Worm (Caenorhabditis elegans) whole organism, L4 larva: ENCODE measurements around the gene Y37D8A.3.

Experiments
- F10B5.3 ChIP-seq: sonication (generic microtip); optimal IDR thresholded peaks from 2 replicates; lab custom pipeline; 2016; ENCODE audit warnings: mild to moderate bottlenecking, missing genetic modification characterization, missing compliant biosample characterization
- R02D3.7 ChIP-seq: fragments of 150-350 bp; sonication (generic microtip); optimal IDR thresholded peaks from 3 replicates; lab custom pipeline; 2014; ENCODE audit warnings: missing biosample characterization, missing genetic modification characterization
- Y105C5A.15 ChIP-seq: fragments of 200-800 bp; sonication (Bioruptor generic); IDR thresholded peaks from 2 replicates; pipeline ENCODE4 v1.3.6; 2022; ENCODE audit warnings: missing genetic modification characterization, missing compliant biosample characterization
- Y48G9A.11 ChIP-seq: fragments of 200-800 bp; sonication (Bioruptor generic); IDR thresholded peaks from 2 replicates; pipeline ENCODE4 v1.3.6; 2022; ENCODE audit warnings: missing genetic modification reagents, missing genetic modification characterization, missing compliant biosample characterization
- ZK546.5 ChIP-seq, 2 experiments: sonication (generic microtip); optimal IDR thresholded peaks; 2 replicates each; lab custom pipeline; 2017; ENCODE audit warnings: missing biosample characterization in 2 of 2, missing genetic modification characterization in 2 of 2
- aly-2 ChIP-seq: sonication (generic microtip); optimal IDR thresholded peaks from 2 replicates; lab custom pipeline; 2018; ENCODE audit warnings: missing biosample characterization, missing genetic modification characterization
- arid-1 ChIP-seq: fragments of 200-800 bp; sonication (Bioruptor generic); conservative IDR thresholded peaks from 2 replicates; pipeline ENCODE4 v1.3.6; 2022; ENCODE audit warnings: missing genetic modification reagents, missing genetic modification characterization, missing compliant biosample characterization
- ceh-20 ChIP-seq: fragments of 200-800 bp; sonication (Bioruptor generic); IDR thresholded peaks from 2 replicates; pipeline ENCODE4 v1.3.6; 2022; ENCODE audit warnings: missing genetic modification reagents, missing genetic modification characterization, missing compliant biosample characterization
- ceh-28 ChIP-seq: fragments of 150-350 bp; optimal IDR thresholded peaks from 2 replicates; lab custom pipeline; 2014; ENCODE audit warnings: missing biosample characterization, missing genetic modification reagents, missing genetic modification characterization
- cey-2 ChIP-seq: sonication (generic microtip); optimal IDR thresholded peaks from 3 replicates; lab custom pipeline; 2017; ENCODE audit warnings: missing genetic modification characterization, mild to moderate bottlenecking, missing compliant biosample characterization, antibody characterized with exemption, borderline replicate concordance; ENCODE audit not compliant: insufficient read depth
- ctbp-1 ChIP-seq: fragments of 200-800 bp; sonication (Bioruptor generic); IDR thresholded peaks from 2 replicates; pipeline ENCODE4 v1.3.6; 2022; ENCODE audit warnings: missing genetic modification reagents, missing genetic modification characterization, missing compliant biosample characterization
- daf-12 ChIP-seq: fragments of 150-350 bp; optimal IDR thresholded peaks from 2 replicates; lab custom pipeline; 2014; ENCODE audit warnings: missing biosample characterization, missing genetic modification reagents, missing genetic modification characterization
- daf-16 ChIP-seq, 3 experiments: sonication (generic microtip); optimal IDR thresholded peaks; 2 replicates each; lab custom pipeline; 2016 to 2017; ENCODE audit warnings: missing genetic modification characterization in 3 of 3, missing genetic modification reagents in 3 of 3, mild to moderate bottlenecking in 2 of 3, missing compliant biosample characterization in 2 of 3, missing biosample characterization in 1 of 3, moderate library complexity in 1 of 3
- daf-19 ChIP-seq: fragments of 200-800 bp; sonication (Bioruptor generic); conservative IDR thresholded peaks from 2 replicates; pipeline ENCODE4 v1.3.6; 2022; ENCODE audit warnings: missing genetic modification characterization, missing compliant biosample characterization
- dmd-6 ChIP-seq: fragments of 200-800 bp; sonication (Bioruptor generic); IDR thresholded peaks from 2 replicates; pipeline ENCODE4 v1.3.6; 2022; ENCODE audit warnings: missing genetic modification reagents, missing genetic modification characterization, missing compliant biosample characterization
- dpl-1 ChIP-seq: fragments of 150-350 bp; optimal IDR thresholded peaks from 2 replicates; lab custom pipeline; 2014; ENCODE audit warnings: missing biosample characterization, missing genetic modification reagents, missing genetic modification characterization
- egl-27 ChIP-seq: sonication (generic microtip); optimal IDR thresholded peaks from 3 replicates; lab custom pipeline; 2017; ENCODE audit warnings: missing biosample characterization, missing genetic modification reagents, missing genetic modification characterization
- fkh-10 ChIP-seq: fragments of 150-350 bp; optimal IDR thresholded peaks from 2 replicates; lab custom pipeline; 2014; ENCODE audit warnings: missing biosample characterization, missing genetic modification reagents, missing genetic modification characterization
- fos-1 ChIP-seq: fragments of 150-350 bp; optimal IDR thresholded peaks from 2 replicates; lab custom pipeline; 2014; ENCODE audit warnings: missing biosample characterization, missing genetic modification characterization
- hlh-11 ChIP-seq: fragments of 200-800 bp; sonication (Bioruptor generic); optimal IDR thresholded peaks from 2 replicates; lab custom pipeline; 2018; ENCODE audit warnings: mild to moderate bottlenecking, missing genetic modification characterization, missing compliant biosample characterization
- lim-7 ChIP-seq: fragments of 200-800 bp; sonication (Bioruptor generic); IDR thresholded peaks from 2 replicates; pipeline ENCODE4 v1.3.6; 2022; ENCODE audit warnings: missing genetic modification characterization, missing compliant biosample characterization
- lin-1 ChIP-seq: fragments of 200-800 bp; sonication (Bioruptor generic); IDR thresholded peaks from 2 replicates; pipeline ENCODE4 v1.3.6; 2022; ENCODE audit warnings: missing genetic modification reagents, missing genetic modification characterization, missing compliant biosample characterization
- lin-13 ChIP-seq: fragments of 150-350 bp; optimal IDR thresholded peaks from 2 replicates; lab custom pipeline; 2014; ENCODE audit warnings: missing biosample characterization, missing genetic modification reagents, missing genetic modification characterization
- lin-15B ChIP-seq: fragments of 150-350 bp; sonication (generic microtip); optimal IDR thresholded peaks from 3 replicates; lab custom pipeline; 2014; ENCODE audit warnings: missing biosample characterization, missing genetic modification characterization
- lin-29 ChIP-seq: fragments of 200-800 bp; sonication (Bioruptor generic); IDR thresholded peaks from 2 replicates; pipeline ENCODE4 v1.3.6; 2022; ENCODE audit warnings: missing genetic modification reagents, missing genetic modification characterization, missing compliant biosample characterization
- lin-39 ChIP-seq: fragments of 150-350 bp; optimal IDR thresholded peaks from 2 replicates; lab custom pipeline; 2014; ENCODE audit warnings: missing biosample characterization, missing genetic modification reagents, missing genetic modification characterization
- madf-9 ChIP-seq: fragments of 200-800 bp; sonication (Bioruptor generic); conservative IDR thresholded peaks from 2 replicates; pipeline ENCODE4 v1.3.6; 2022; ENCODE audit warnings: missing genetic modification reagents, missing genetic modification characterization, missing compliant biosample characterization
- mep-1 ChIP-seq: fragments of 150-350 bp; sonication (generic microtip); optimal IDR thresholded peaks from 3 replicates; lab custom pipeline; 2014; ENCODE audit warnings: missing biosample characterization, missing genetic modification characterization
- mes-2 ChIP-seq: sonication (generic microtip); optimal IDR thresholded peaks from 2 replicates; lab custom pipeline; 2016; ENCODE audit warnings: missing genotype, mild to moderate bottlenecking, missing genetic modification characterization, missing compliant biosample characterization; ENCODE audit not compliant: poor library complexity, severe bottlenecking
- mxl-2 ChIP-seq: fragments of 200-800 bp; sonication (Bioruptor generic); conservative IDR thresholded peaks from 2 replicates; pipeline ENCODE4 v1.3.6; 2022; ENCODE audit warnings: missing genetic modification reagents, missing genetic modification characterization, missing compliant biosample characterization
- nhr-11 ChIP-seq: fragments of 150-350 bp; optimal IDR thresholded peaks from 2 replicates; lab custom pipeline; 2014; ENCODE audit warnings: missing biosample characterization, missing genetic modification characterization
- nhr-25 ChIP-seq: sonication (generic microtip); optimal IDR thresholded peaks from 2 replicates; lab custom pipeline; 2017; ENCODE audit warnings: missing genetic modification characterization, mild to moderate bottlenecking, missing compliant biosample characterization, antibody characterized with exemption, moderate library complexity, borderline replicate concordance; ENCODE audit not compliant: insufficient read depth
- nhr-41 ChIP-seq: fragments of 200-800 bp; sonication (Bioruptor generic); IDR thresholded peaks from 2 replicates; pipeline ENCODE4 v1.3.6; 2022; ENCODE audit warnings: missing genetic modification reagents, missing genetic modification characterization, missing compliant biosample characterization
- nhr-48 ChIP-seq: sonication (generic microtip); optimal IDR thresholded peaks from 2 replicates; lab custom pipeline; 2016; ENCODE audit warnings: mild to moderate bottlenecking, missing genetic modification characterization, missing compliant biosample characterization
- nhr-6 ChIP-seq: fragments of 150-350 bp; optimal IDR thresholded peaks from 2 replicates; lab custom pipeline; 2014; ENCODE audit warnings: missing biosample characterization, missing genetic modification characterization
- nhr-76 ChIP-seq: fragments of 150-350 bp; optimal IDR thresholded peaks from 2 replicates; lab custom pipeline; 2014; ENCODE audit warnings: missing biosample characterization, missing genetic modification characterization
- nhr-77 ChIP-seq: fragments of 150-350 bp; optimal IDR thresholded peaks from 2 replicates; lab custom pipeline; 2014; ENCODE audit warnings: missing biosample characterization, missing genetic modification characterization
- php-3 ChIP-seq: fragments of 200-800 bp; sonication (Bioruptor generic); IDR thresholded peaks from 2 replicates; pipeline ENCODE4 v1.3.6; 2022; ENCODE audit warnings: missing genetic modification reagents, missing genetic modification characterization, missing compliant biosample characterization
- pqm-1 ChIP-seq: sonication (generic microtip); optimal IDR thresholded peaks from 2 replicates; lab custom pipeline; 2017; ENCODE audit warnings: missing biosample characterization, missing genetic modification characterization
- sdz-12 ChIP-seq: fragments of 200-800 bp; sonication (Bioruptor generic); optimal IDR thresholded peaks from 2 replicates; lab custom pipeline; 2018; ENCODE audit warnings: mild to moderate bottlenecking, missing genetic modification characterization, missing compliant biosample characterization
- set-16 ChIP-seq: fragments of 200-800 bp; sonication (Bioruptor generic); IDR thresholded peaks from 2 replicates; pipeline ENCODE4 v1.3.6; 2022; ENCODE audit warnings: missing genetic modification reagents, missing genetic modification characterization, missing compliant biosample characterization
- spr-3 ChIP-seq: fragments of 200-800 bp; sonication (Bioruptor generic); optimal IDR thresholded peaks from 2 replicates; lab custom pipeline; 2018; ENCODE audit warnings: mild to moderate bottlenecking, missing genetic modification characterization, missing compliant biosample characterization
- tra-1 ChIP-seq: fragments of 200-800 bp; sonication (Bioruptor generic); IDR thresholded peaks from 2 replicates; pipeline ENCODE4 v1.3.6; 2022; ENCODE audit warnings: missing genetic modification reagents, missing genetic modification characterization, missing compliant biosample characterization
- unc-130 ChIP-seq: sonication (generic microtip); optimal IDR thresholded peaks from 2 replicates; lab custom pipeline; 2016; ENCODE audit warnings: missing genetic modification reagents, missing genetic modification characterization, missing compliant biosample characterization
- unc-39 ChIP-seq: sonication (generic microtip); optimal IDR thresholded peaks from 2 replicates; lab custom pipeline; 2017; ENCODE audit warnings: missing biosample characterization, missing genetic modification characterization
- unc-62 ChIP-seq, 3 experiments: fragments of 150-350 bp in 1 of 3; sonication (generic microtip); optimal IDR thresholded peaks in 2 of 3; peaks in 1 of 3; 1 replicate in 1 of 3; 2 replicates in 2 of 3; lab custom pipeline; 2014 to 2017; ENCODE audit warnings: missing biosample characterization in 3 of 3, missing genetic modification characterization in 3 of 3, missing genetic modification reagents in 3 of 3, missing genotype in 1 of 3
- zfp-2 ChIP-seq: sonication (generic microtip); optimal IDR thresholded peaks from 2 replicates; lab custom pipeline; 2016; ENCODE audit warnings: mild to moderate bottlenecking, missing genetic modification characterization, missing compliant biosample characterization
- zip-11 ChIP-seq: fragments of 200-800 bp; sonication (Bioruptor generic); IDR thresholded peaks from 2 replicates; pipeline ENCODE4 v1.3.6; 2022; ENCODE audit warnings: missing genetic modification characterization, missing compliant biosample characterization

Y37D8A.3 gene

DNA sequence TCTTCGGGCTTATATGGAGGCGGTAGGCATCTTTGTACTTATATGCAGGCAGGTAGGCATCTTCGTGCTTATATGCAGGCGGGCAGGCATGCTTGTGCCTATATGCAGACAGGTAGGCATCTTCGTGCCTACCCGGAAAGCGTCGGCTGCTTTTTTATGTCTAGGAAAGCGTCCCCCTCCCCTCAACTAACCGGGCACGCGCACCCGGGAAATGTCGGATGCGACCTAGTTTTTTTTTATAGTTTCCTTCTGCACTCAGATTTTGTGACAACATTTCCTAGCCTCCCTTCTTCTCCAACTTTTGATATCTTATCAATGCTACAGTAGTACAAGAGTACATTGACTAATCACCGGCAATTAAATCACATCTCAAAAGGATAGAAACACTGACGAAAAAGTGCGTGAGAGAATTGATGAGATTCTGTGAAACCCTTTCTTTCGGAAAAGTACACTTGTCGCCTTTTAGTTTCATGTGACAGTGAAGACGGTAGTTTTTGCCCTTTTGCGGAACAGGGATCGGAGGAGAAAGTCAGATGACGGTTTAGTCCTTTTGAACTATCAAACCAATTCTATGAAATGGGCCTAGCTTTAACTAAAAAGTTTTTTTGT lies 19.9 kb downstream of the Y37D8A.3 start (continued):
- no peak for TF ChIP-seq lin-29 (GFP tag; lab: Robert Waterston, UW)
- TF ChIP-seq dmd-6 (GFP tag; lab: Robert Waterston, UW): peak; percentile 35; the same call in 1 of the 2 replicates
- no peak for TF ChIP-seq nhr-41 (GFP tag; lab: Robert Waterston, UW)
- no peak for TF ChIP-seq ctbp-1 (GFP tag; lab: Robert Waterston, UW)
- TF ChIP-seq egl-27 (tag; lab: Kevin White, UChicago): no peak
- no peak for TF ChIP-seq unc-130 (GFP tag; lab: Kevin White, UChicago)
- TF ChIP-seq spr-3 (GFP tag; lab: Kevin White, UChicago): no peak
- TF ChIP-seq set-16 (GFP tag; lab: Robert Waterston, UW): no peak; the same call in 1 of the 2 replicates
- no peak for TF ChIP-seq daf-12 (tag; lab: Kevin White, UChicago)
- TF ChIP-seq ceh-28 (tag; lab: Kevin White, UChicago): no peak
- peak; percentile 39 for TF ChIP-seq nhr-48 (tag; lab: Kevin White, UChicago)
- TF ChIP-seq fkh-10 (GFP tag; lab: Kevin White, UChicago): no peak
- TF ChIP-seq php-3 (GFP tag; lab: Robert Waterston, UW): no peak
- no peak for TF ChIP-seq lim-7 (GFP tag; lab: Robert Waterston, UW)
- no peak for TF ChIP-seq lin-13 (GFP tag; lab: Kevin White, UChicago)
- no peak for TF ChIP-seq pqm-1 (tag; lab: Kevin White, UChicago)
- no peak for TF ChIP-seq unc-39 (tag; lab: Kevin White, UChicago)
- TF ChIP-seq zip-11 (GFP tag; lab: Robert Waterston, UW): no peak
- no peak for TF ChIP-seq daf-16 (GFP tag; optimal IDR thresholded peaks at IDR 0.05; lab: Kevin White, UChicago)
- TF ChIP-seq daf-16 (tag; optimal IDR thresholded peaks at IDR 0.05; lab: Kevin White, UChicago): no peak
- no peak for TF ChIP-seq sdz-12 (GFP tag; lab: Kevin White, UChicago)
- TF ChIP-seq zfp-2 (tag; lab: Kevin White, UChicago): no peak
- no peak for TF ChIP-seq nhr-6 (tag; lab: Kevin White, UChicago)
- no peak for TF ChIP-seq mep-1 (tag; lab: Kevin White, UChicago)
- TF ChIP-seq fos-1 (tag; lab: Kevin White, UChicago): no peak
- TF ChIP-seq arid-1: no peak
- TF ChIP-seq lin-15B (tag; lab: Kevin White, UChicago): no peak

DNA sequence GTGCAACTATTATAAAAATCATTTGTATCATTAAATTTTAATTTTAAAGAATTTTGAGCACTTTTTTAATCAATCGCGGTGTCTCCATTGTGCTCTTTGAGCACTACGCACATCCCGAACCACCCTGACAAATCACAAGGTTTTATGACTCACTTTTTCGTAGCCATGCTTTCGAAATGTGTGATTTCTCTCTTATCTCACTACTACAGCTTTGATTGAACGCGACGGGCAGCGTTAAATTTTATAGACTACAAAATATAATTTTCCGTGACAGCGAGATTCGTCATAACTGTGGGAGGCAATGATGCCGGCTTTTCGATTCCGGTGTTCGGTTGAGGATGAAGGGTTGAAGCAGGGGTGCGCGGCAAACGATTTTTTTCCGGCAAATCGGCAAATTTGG lies 20.5 kb downstream of the Y37D8A.3 start:
- no peak for TF ChIP-seq lin-1 (GFP tag; lab: Robert Waterston, UW)
- TF ChIP-seq nhr-76 (tag; lab: Kevin White, UChicago): no peak
- TF ChIP-seq dpl-1 (GFP tag; lab: Kevin White, UChicago): no peak
- no peak for TF ChIP-seq ZK546.5 (tag; optimal IDR thresholded peaks at IDR 0.05; lab: Kevin White, UChicago)
- no peak for TF ChIP-seq ceh-20
- no peak for TF ChIP-seq nhr-25
- no peak for TF ChIP-seq fos-1 (tag; lab: Kevin White, UChicago)
- no peak for TF ChIP-seq R02D3.7 (tag; lab: Kevin White, UChicago)
- TF ChIP-seq nhr-48 (tag; lab: Kevin White, UChicago): no peak
- no peak for TF ChIP-seq madf-9 (GFP tag; lab: Robert Waterston, UW)
- TF ChIP-seq tra-1: 0 out of 2 replicates have a peak, but pooled peaks have one; percentile 18
- TF ChIP-seq mes-2 (tag; lab: Kevin White, UChicago): peak; percentile 20
- TF ChIP-seq Y105C5A.15 (GFP tag; lab: Robert Waterston, UW): no peak
- no peak for TF ChIP-seq nhr-11
- peak; percentile 75 for TF ChIP-seq hlh-11 (tag; lab: Kevin White, UChicago)
- TF ChIP-seq zfp-2 (tag; lab: Kevin White, UChicago): no peak
- TF ChIP-seq mxl-2 (GFP tag; lab: Robert Waterston, UW): no peak
- TF ChIP-seq nhr-77 (tag; lab: Kevin White, UChicago): no peak
- no peak for TF ChIP-seq daf-19 (GFP tag; lab: Robert Waterston, UW)
- no peak for TF ChIP-seq Y48G9A.11 (GFP tag; lab: Robert Waterston, UW)
- no peak for TF ChIP-seq unc-62 (GFP tag; optimal IDR thresholded peaks at IDR 0.05 in 1 of 2; lab: Kevin White, UChicago)
- no peak for TF ChIP-seq unc-62 (tag; optimal IDR thresholded peaks at IDR 0.05; lab: Kevin White, UChicago)
- no peak for TF ChIP-seq F10B5.3 (tag; lab: Kevin White, UChicago)
- TF ChIP-seq egl-27 (tag; lab: Kevin White, UChicago): no peak
- no peak for TF ChIP-seq cey-2 (tag; lab: Kevin White, UChicago)
- TF ChIP-seq aly-2 (tag; lab: Kevin White, UChicago): no peak
- TF ChIP-seq lin-39 (tag; lab: Kevin White, UChicago): no peak
- peak; percentile 24; the same call in 1 of the 2 replicates for TF ChIP-seq php-3 (GFP tag; lab: Robert Waterston, UW)
